Fruit fly (Drosophila melanogaster) ovary, adult (tissue): Measurements from ENCODE around the gene stai.

Source experiments
- CG17801 ChIP-seq: fragments of 200-800 bp; optimal IDR thresholded peaks from 2 replicates; lab custom pipeline; 2019; ENCODE audit warnings: missing biosample characterization, mild to moderate bottlenecking, missing genetic modification characterization, moderate library complexity; ENCODE audit not compliant: partially characterized antibody

The stai gene

DNA sequence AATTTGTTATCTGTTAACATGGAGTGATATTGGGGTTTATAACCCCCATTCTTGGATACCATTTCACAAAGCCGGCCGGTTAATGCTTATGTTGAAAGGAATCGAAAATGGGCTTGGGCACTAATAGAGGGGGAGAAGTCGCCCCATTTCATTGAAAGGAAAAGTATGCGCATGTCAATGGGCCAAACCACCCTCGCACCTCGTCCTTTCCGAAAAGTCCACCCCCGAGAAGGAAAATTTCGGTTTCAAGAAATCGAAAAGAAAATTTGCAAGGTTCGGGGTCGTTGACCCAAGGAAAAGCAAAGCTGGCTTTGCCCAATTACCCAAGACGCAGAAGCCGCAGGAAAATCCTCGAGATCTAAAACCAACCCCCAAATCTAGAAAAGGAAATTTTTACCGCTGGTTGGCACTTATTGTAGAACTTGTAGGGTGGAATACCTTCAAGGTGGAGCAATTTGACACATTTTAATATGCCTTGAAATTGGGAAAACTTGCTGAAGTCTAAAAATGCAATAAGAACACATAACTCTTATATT lies 23.3 kb upstream of the stai start:
- no peak for TF ChIP-seq CG17801 (GFP tag; lab: Kevin White, UChicago)

DNA sequence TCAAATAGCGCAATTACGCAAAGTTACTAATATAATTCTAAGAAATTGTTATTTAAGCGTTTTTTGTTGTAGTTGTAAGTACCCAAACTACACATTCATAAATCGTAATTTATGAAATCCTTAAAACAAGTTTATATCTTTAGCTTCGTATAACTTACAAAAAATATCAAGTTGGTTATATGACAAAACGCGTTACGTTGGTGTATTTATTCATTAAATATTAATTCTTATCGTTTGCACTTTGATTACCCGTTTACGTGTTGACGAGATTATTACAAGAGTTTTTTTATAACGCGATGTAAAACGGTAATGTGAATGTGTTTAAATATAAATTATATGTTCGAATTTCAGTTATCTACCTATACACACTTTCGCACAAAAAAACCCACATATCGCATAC lies 22.5 kb upstream of the stai start:
- no peak for TF ChIP-seq CG17801 (GFP tag; lab: Kevin White, UChicago)

DNA sequence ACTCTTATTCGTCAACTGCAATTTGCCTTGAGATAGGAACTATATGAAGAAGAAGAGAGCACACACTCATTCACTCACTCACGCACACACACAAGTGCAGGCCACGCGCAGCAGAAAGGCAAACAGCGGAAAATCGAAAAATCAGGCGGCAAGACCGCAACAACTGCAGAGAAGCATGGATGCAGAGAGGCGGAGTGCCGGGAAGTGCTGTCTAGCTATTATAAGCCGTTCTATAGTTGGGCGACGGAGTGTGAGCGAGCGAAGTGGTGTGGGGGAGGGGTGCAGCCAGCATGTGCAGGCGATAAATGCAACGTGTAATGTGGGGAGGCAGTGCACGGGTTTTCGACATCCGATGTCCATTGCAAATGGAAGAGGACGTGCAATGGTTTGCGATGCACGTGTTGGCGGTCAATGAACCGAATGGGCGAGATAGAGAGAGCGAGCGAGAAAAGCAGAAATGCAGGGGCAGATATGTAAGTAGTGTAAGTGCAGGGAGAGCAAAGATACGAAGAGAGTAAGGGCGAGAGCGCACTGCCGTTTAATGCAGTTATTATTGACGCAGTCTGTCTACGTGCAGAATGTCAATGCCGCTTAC lies 21.3 kb upstream of the stai start:
- TF ChIP-seq CG17801 (GFP tag; lab: Kevin White, UChicago): peak; percentile 2

- no peak for TF ChIP-seq CG17801 (GFP tag; lab: Kevin White, UChicago)
Measured at dm6 chr2L:6080329-6080728, 19.8 kb upstream of the stai start.

- TF ChIP-seq CG17801 (GFP tag; lab: Kevin White, UChicago): no peak
Measured at dm6 chr2L:6081134-6081832, 18.9 kb upstream of the stai start.

DNA sequence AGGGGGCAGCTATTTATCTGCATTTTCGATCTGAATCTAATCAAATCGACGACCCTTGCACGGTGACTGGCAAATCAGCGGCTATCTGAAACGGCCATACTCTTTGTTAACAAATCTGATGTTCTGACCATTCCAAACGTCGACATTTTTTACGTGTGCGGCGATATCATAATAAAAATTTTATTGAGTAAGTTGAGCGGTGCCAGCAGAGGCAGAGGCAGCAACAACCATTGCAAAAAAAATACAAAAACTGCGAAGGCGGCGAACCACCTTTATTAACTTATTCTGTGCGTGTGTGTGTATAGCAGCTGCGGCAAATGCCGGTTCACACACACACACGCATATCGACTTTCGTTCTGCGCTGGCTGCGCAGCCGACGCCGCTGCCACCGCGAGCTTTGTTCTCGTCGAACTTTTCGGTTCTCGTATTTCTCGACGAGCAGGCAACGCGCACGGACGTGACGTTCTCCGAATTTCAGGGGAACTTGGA lies 18.0 kb upstream of the stai start, which contains the start of gene Kr-h1:
Gene Kr-h1 (plus strand): TSS at position 447 of the 489 bp plus-strand sequence.
- no peak for TF ChIP-seq CG17801 (GFP tag; lab: Kevin White, UChicago)

- TF ChIP-seq CG17801 (GFP tag; lab: Kevin White, UChicago): peak; percentile 28
Measured at dm6 chr2L:6082936-6083627, 17.1 kb upstream of the stai start.

dm6 chr2L:6084694-6085093 lies 15.5 kb upstream of the stai start:
- TF ChIP-seq CG17801 (GFP tag; lab: Kevin White, UChicago): no peak

dm6 chr2L:6085733-6086317 lies 14.4 kb upstream of the stai start:
- no peak for TF ChIP-seq CG17801 (GFP tag; lab: Kevin White, UChicago)

DNA sequence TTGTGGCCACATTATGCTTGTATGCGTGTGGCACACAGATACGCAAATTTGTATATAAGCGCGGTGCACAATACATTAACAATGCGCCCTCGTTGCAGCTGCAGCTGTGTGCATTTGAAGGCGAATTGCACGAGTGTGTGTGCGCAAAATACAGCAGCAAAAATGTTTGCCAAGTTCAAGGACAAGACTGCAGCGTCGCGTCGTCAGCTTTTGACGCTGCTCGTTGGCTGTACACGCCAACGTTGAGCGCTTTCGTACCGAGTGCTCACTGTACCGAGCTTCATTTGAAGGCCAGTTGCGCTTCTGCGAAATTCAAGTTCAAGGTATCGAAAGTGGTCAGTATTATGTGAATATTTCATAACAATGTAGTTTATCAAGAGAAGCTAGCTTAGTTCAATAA lies 13.4 kb upstream of the stai start:
- TF ChIP-seq CG17801 (GFP tag; lab: Kevin White, UChicago): no peak

DNA sequence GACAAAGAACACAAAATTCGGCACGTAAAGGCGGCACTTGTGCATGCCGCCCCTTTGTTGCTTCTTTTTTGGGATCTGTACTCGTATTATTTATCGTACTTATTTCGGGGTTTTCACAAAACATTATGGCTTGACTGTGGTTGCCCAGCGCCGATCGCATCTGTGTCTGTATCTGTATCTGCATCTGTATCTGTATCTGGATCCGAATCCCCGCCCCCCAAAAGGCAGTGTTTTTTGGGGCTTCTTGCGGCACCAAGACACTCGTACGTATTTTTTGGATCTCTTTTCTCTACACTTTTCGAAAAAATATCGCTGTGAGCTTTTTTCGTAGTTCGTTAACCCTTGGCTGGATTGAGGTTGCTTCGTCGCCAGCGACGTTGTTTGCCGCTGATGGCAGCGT lies 12.5 kb upstream of the stai start:
- no peak for TF ChIP-seq CG17801 (GFP tag; lab: Kevin White, UChicago)

DNA sequence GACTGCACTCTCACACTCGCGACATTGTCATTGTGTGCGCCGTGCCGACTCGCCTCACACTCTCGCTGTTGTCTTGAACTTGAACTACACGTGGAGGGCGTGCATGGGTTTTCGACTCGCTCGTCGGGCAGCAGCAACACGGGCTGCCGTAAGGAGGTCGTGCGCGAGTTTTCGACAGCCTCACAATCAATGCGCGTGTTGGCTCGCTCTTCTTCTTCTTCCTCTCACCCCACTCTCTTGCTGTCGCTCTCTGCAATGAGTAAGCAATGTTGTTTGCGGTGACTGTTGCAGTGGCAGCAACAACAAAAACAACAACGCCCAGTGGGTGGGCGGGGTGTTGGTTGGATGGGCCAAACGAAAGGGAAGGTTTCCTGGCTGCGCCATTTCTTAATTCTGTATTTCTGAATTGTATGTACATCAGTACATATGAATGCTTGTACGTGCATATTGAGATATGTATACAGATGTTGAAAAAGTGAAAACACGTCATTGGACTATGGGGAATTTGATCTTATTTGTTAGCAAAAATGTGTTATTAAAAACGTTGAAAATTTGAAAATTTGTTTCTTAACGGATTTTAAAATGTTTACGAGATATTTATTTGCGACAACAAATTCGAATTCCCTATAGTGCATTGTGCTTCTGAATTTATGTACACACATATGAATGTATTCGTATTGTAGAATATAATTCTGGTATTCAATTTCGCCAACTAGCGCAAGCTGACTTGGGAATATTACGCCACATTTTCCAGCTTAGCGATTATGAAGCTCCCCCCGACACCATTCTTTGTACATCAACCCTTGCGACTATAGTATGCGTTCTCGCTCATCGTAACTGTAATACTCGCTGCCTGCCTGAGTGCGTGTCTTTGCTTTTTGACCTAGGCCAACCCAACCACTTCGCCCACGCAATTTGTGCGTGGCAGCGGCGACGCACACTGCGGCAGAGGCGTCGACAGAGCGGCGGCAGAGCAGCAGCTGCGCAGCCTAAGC lies 11.5 kb upstream of the stai start:
- TF ChIP-seq CG17801 (GFP tag; lab: Kevin White, UChicago): peak; percentile 75

- TF ChIP-seq CG17801 (GFP tag; lab: Kevin White, UChicago): no peak
Measured at dm6 chr2L:6089604-6090198, 10.5 kb upstream of the stai start.
